Fruit fly (Drosophila melanogaster) whole organism, embryonic: Measurements from ENCODE around the gene CG16985.

ENCODE experiments used
- Abd-B ChIP-seq: fragments of 200-800 bp; sonication (Bioruptor generic); optimal IDR thresholded peaks from 2 replicates; lab custom pipeline; 2018; ENCODE audit warnings: missing biosample characterization, mild to moderate bottlenecking, missing genetic modification characterization, moderate library complexity
- Adf1 ChIP-seq: fragments of 200-800 bp; sonication (Bioruptor generic); IDR thresholded peaks from 2 replicates; pipeline ENCODE4 v1.3.6; 2022; ENCODE audit warnings: missing biosample characterization, missing genetic modification characterization
- B-H1 ChIP-seq: fragments of 200-800 bp; sonication (Bioruptor generic); IDR thresholded peaks from 3 replicates; pipeline ENCODE4 v1.3.6; 2022; ENCODE audit warnings: missing biosample characterization, missing genetic modification characterization
- CG1024 ChIP-seq: fragments of 200-800 bp; sonication (Bioruptor generic); IDR thresholded peaks from 2 replicates; pipeline ENCODE4 v1.3.6; 2022; ENCODE audit warnings: missing biosample characterization, missing genetic modification characterization
- CG12155 ChIP-seq: fragments of 200-800 bp; sonication (Bioruptor generic); optimal IDR thresholded peaks from 3 replicates; lab custom pipeline; 2016; ENCODE audit warnings: missing biosample characterization, missing genetic modification characterization
- CG1233 ChIP-seq: fragments of 200-800 bp; sonication (Bioruptor generic); optimal IDR thresholded peaks from 4 replicates; lab custom pipeline; 2018; ENCODE audit warnings: missing biosample characterization, mild to moderate bottlenecking, missing genetic modification characterization
- CG12391 ChIP-seq: fragments of 200-800 bp; sonication (Bioruptor generic); optimal IDR thresholded peaks from 3 replicates; lab custom pipeline; 2018; ENCODE audit warnings: missing biosample characterization, mild to moderate bottlenecking, missing genetic modification characterization, moderate library complexity
- CG12942 ChIP-seq: fragments of 200-800 bp; sonication (Bioruptor generic); optimal IDR thresholded peaks from 3 replicates; lab custom pipeline; 2016; ENCODE audit warnings: missing biosample characterization, missing genetic modification characterization
- CG14860 ChIP-seq: fragments of 200-800 bp; sonication (Bioruptor generic); IDR thresholded peaks from 3 replicates; pipeline ENCODE4 v1.3.6; 2022; ENCODE audit warnings: missing biosample characterization, missing genetic modification characterization; ENCODE audit not compliant: partially characterized antibody
- CG14965 ChIP-seq: fragments of 200-800 bp; sonication (Bioruptor generic); optimal IDR thresholded peaks from 2 replicates; lab custom pipeline; 2016; ENCODE audit warnings: missing biosample characterization, missing genetic modification characterization, borderline replicate concordance
- CG15696 ChIP-seq: fragments of 200-800 bp; sonication (Bioruptor generic); optimal IDR thresholded peaks from 2 replicates; lab custom pipeline; 2019; ENCODE audit warnings: missing biosample characterization, mild to moderate bottlenecking, missing genetic modification characterization, moderate library complexity
- CG16815 ChIP-seq: fragments of 200-800 bp; sonication (Bioruptor generic); optimal IDR thresholded peaks from 3 replicates; lab custom pipeline; 2017; ENCODE audit warnings: missing biosample characterization, mild to moderate bottlenecking, missing genetic modification characterization
- CG2120 ChIP-seq: fragments of 200-800 bp; sonication (Bioruptor generic); optimal IDR thresholded peaks from 3 replicates; lab custom pipeline; 2016; ENCODE audit warnings: missing biosample characterization, missing genetic modification characterization
- CG32767 ChIP-seq: fragments of 200-800 bp; sonication (Bioruptor generic); IDR thresholded peaks from 2 replicates; pipeline ENCODE4 v1.3.6; 2022; ENCODE audit warnings: missing biosample characterization, missing genetic modification characterization
- CG4404 ChIP-seq: fragments of 200-800 bp; sonication (Bioruptor generic); IDR thresholded peaks from 2 replicates; pipeline ENCODE4 v1.3.6; 2022; ENCODE audit warnings: missing biosample characterization, missing genetic modification characterization
- CG5180 ChIP-seq: fragments of 200-800 bp; sonication (Bioruptor generic); optimal IDR thresholded peaks from 3 replicates; lab custom pipeline; 2017; ENCODE audit warnings: missing biosample characterization, missing genetic modification characterization, mild to moderate bottlenecking, moderate library complexity, missing genetic modification reagents
- CG9797 ChIP-seq: fragments of 200-800 bp; sonication (Bioruptor generic); optimal IDR thresholded peaks from 3 replicates; lab custom pipeline; 2018; ENCODE audit warnings: missing biosample characterization, mild to moderate bottlenecking, missing genetic modification characterization
- Deaf1 ChIP-seq: fragments of 200-800 bp; optimal IDR thresholded peaks from 3 replicates; lab custom pipeline; 2019; ENCODE audit warnings: missing biosample characterization, mild to moderate bottlenecking, missing genetic modification characterization, moderate library complexity
- E2f2 ChIP-seq: fragments of 200-800 bp; sonication (Bioruptor generic); IDR thresholded peaks from 2 replicates; pipeline ENCODE4 v1.3.6; 2022; ENCODE audit warnings: missing biosample characterization, missing genetic modification characterization
- Eip74EF ChIP-seq, 2 experiments: fragments of 200-800 bp in 1 of 2; fragments of >200 bp in 1 of 2; sonication (Bioruptor generic) in 1 of 2; optimal IDR thresholded peaks; 2 replicates each; lab custom pipeline; 2017 to 2019; ENCODE audit warnings: missing biosample characterization in 2 of 2, missing genetic modification characterization in 2 of 2, mild to moderate bottlenecking in 1 of 2, moderate library complexity in 1 of 2
- GATAe ChIP-seq: fragments of 200-800 bp; sonication (Bioruptor generic); conservative IDR thresholded peaks from 2 replicates; pipeline ENCODE4 v1.3.6; 2022; ENCODE audit warnings: missing biosample characterization, missing genetic modification characterization
- Lim3 ChIP-seq: fragments of 200-800 bp; sonication (Bioruptor generic); IDR thresholded peaks from 2 replicates; pipeline ENCODE4 v1.3.6; 2022; ENCODE audit warnings: missing biosample characterization, missing genetic modification characterization
- Max ChIP-seq: fragments of 200-800 bp; sonication (Bioruptor generic); optimal IDR thresholded peaks from 2 replicates; lab custom pipeline; 2016; ENCODE audit warnings: missing biosample characterization, mild to moderate bottlenecking, missing genetic modification characterization
- Myb ChIP-seq: fragments of 200-800 bp; sonication (Bioruptor generic); optimal IDR thresholded peaks from 2 replicates; lab custom pipeline; 2016; ENCODE audit warnings: missing biosample characterization, missing genetic modification characterization
- NK7.1 ChIP-seq: fragments of 200-800 bp; sonication (Bioruptor generic); optimal IDR thresholded peaks from 3 replicates; lab custom pipeline; 2016; ENCODE audit warnings: missing biosample characterization, missing genetic modification characterization
- NfI ChIP-seq: fragments of 200-800 bp; sonication (Bioruptor generic); optimal IDR thresholded peaks from 3 replicates; lab custom pipeline; 2018; ENCODE audit warnings: missing biosample characterization, mild to moderate bottlenecking, missing genetic modification characterization, moderate library complexity
- Oaz ChIP-seq: fragments of 200-800 bp; sonication (Bioruptor generic); IDR thresholded peaks from 2 replicates; pipeline ENCODE4 v1.3.6; 2022; ENCODE audit warnings: missing biosample characterization, missing genetic modification characterization
- Stat92E ChIP-seq, 3 experiments: fragments of >200 bp in 2 of 3; fragments of 200-800 bp in 1 of 3; sonication (Bioruptor generic) in 1 of 3; optimal IDR thresholded peaks; 2 replicates each; lab custom pipeline; 2017 to 2019; ENCODE audit warnings: missing biosample characterization in 3 of 3, missing genetic modification characterization in 3 of 3, mild to moderate bottlenecking in 1 of 3, moderate library complexity in 1 of 3
- Xrp1 ChIP-seq: fragments of 200-800 bp; sonication (Bioruptor generic); IDR thresholded peaks from 2 replicates; pipeline ENCODE4 v1.3.6; 2022; ENCODE audit warnings: missing biosample characterization, missing genetic modification characterization
- cas ChIP-seq: fragments of 200-800 bp; sonication (Bioruptor generic); IDR thresholded peaks from 2 replicates; pipeline ENCODE4 v1.3.6; 2022; ENCODE audit warnings: missing biosample characterization, missing genetic modification characterization
- cg ChIP-seq: fragments of 200-800 bp; sonication (Bioruptor generic); optimal IDR thresholded peaks from 3 replicates; lab custom pipeline; 2019; ENCODE audit warnings: missing biosample characterization, mild to moderate bottlenecking, missing genetic modification characterization, moderate library complexity
- ci ChIP-seq: fragments of 200-800 bp; sonication (Bioruptor generic); IDR thresholded peaks from 3 replicates; pipeline ENCODE4 v1.3.6; 2022; ENCODE audit warnings: missing biosample characterization, missing genetic modification characterization
- crol ChIP-seq: fragments of 200-800 bp; sonication (Bioruptor generic); IDR thresholded peaks from 2 replicates; pipeline ENCODE4 v1.3.6; 2022; ENCODE audit warnings: missing biosample characterization, missing genetic modification characterization
- dm ChIP-seq: fragments of 200-800 bp; sonication (Bioruptor generic); optimal IDR thresholded peaks from 3 replicates; lab custom pipeline; 2016; ENCODE audit warnings: missing biosample characterization, missing genetic modification characterization
- fd64A ChIP-seq: fragments of 200-800 bp; sonication (Bioruptor generic); optimal IDR thresholded peaks from 3 replicates; lab custom pipeline; 2018; ENCODE audit warnings: missing biosample characterization, mild to moderate bottlenecking, missing genetic modification characterization
- grau ChIP-seq: fragments of 200-800 bp; optimal IDR thresholded peaks from 3 replicates; lab custom pipeline; 2019; ENCODE audit warnings: missing biosample characterization, mild to moderate bottlenecking, missing genetic modification characterization, moderate library complexity
- her ChIP-seq: fragments of 200-800 bp; sonication (Bioruptor generic); optimal IDR thresholded peaks from 2 replicates; lab custom pipeline; 2016; ENCODE audit warnings: missing biosample characterization, missing genetic modification characterization
- klu ChIP-seq: fragments of 200-800 bp; sonication (Bioruptor generic); IDR thresholded peaks from 2 replicates; pipeline ENCODE4 v1.3.6; 2022; ENCODE audit warnings: missing biosample characterization, missing genetic modification characterization
- kni ChIP-seq: fragments of 200-800 bp; sonication (Bioruptor generic); optimal IDR thresholded peaks from 3 replicates; lab custom pipeline; 2017; ENCODE audit warnings: mild to moderate bottlenecking, missing biosample characterization, missing genetic modification reagents, missing genetic modification characterization
- odd ChIP-seq: fragments of 200-800 bp; sonication (Bioruptor generic); optimal IDR thresholded peaks from 2 replicates; lab custom pipeline; 2017; ENCODE audit warnings: missing biosample characterization, mild to moderate bottlenecking, missing genetic modification characterization
- pan ChIP-seq, 4 experiments: fragments of >200 bp in 3 of 4; fragments of 200-800 bp in 1 of 4; sonication (Bioruptor generic) in 1 of 4; optimal IDR thresholded peaks in 3 of 4; IDR thresholded peaks in 1 of 4; 2 replicates each; pipeline versions ENCODE4 v1.3.6 to Lab custom; 2017 to 2022; ENCODE audit warnings: missing biosample characterization in 2 of 4, missing genetic modification characterization in 2 of 4, mixed read lengths in 1 of 4
- pros ChIP-seq: fragments of 200-800 bp; sonication (Bioruptor generic); optimal IDR thresholded peaks from 3 replicates; lab custom pipeline; 2019; ENCODE audit warnings: missing biosample characterization, mild to moderate bottlenecking, missing genetic modification characterization, moderate library complexity
- ranshi ChIP-seq: fragments of 200-800 bp; sonication (Bioruptor generic); IDR thresholded peaks from 2 replicates; pipeline ENCODE4 v1.3.6; 2022; ENCODE audit warnings: missing biosample characterization, missing genetic modification characterization
- seq ChIP-seq: fragments of 200-800 bp; sonication (Bioruptor generic); IDR thresholded peaks from 2 replicates; pipeline ENCODE4 v1.3.6; 2022; ENCODE audit warnings: missing biosample characterization, missing genetic modification characterization
- shn ChIP-seq: fragments of 200-800 bp; sonication (Bioruptor generic); optimal IDR thresholded peaks from 3 replicates; lab custom pipeline; 2016; ENCODE audit warnings: missing biosample characterization, missing genetic modification characterization
- sim ChIP-seq: fragments of 200-800 bp; sonication (Bioruptor generic); IDR thresholded peaks from 2 replicates; pipeline ENCODE4 v1.3.6; 2022; ENCODE audit warnings: missing biosample characterization, missing genetic modification characterization
- ssp ChIP-seq: fragments of 200-800 bp; sonication (Bioruptor generic); IDR thresholded peaks from 2 replicates; pipeline ENCODE4 v1.3.6; 2022; ENCODE audit warnings: missing biosample characterization, missing genetic modification characterization
- ttk ChIP-seq: fragments of 200-800 bp; sonication (Bioruptor generic); IDR thresholded peaks from 2 replicates; pipeline ENCODE4 v2.1.2; 2022; ENCODE audit warnings: missing biosample characterization, missing genetic modification characterization
- twi ChIP-seq: fragments of 200-800 bp; optimal IDR thresholded peaks from 2 replicates; lab custom pipeline; 2019; ENCODE audit warnings: missing biosample characterization, mild to moderate bottlenecking, missing genetic modification characterization, moderate library complexity
- unpg ChIP-seq: fragments of 200-800 bp; sonication (Bioruptor generic); optimal IDR thresholded peaks from 3 replicates; lab custom pipeline; 2018; ENCODE audit warnings: missing biosample characterization, mild to moderate bottlenecking, missing genetic modification characterization, moderate library complexity

Gene CG16985

DNA sequence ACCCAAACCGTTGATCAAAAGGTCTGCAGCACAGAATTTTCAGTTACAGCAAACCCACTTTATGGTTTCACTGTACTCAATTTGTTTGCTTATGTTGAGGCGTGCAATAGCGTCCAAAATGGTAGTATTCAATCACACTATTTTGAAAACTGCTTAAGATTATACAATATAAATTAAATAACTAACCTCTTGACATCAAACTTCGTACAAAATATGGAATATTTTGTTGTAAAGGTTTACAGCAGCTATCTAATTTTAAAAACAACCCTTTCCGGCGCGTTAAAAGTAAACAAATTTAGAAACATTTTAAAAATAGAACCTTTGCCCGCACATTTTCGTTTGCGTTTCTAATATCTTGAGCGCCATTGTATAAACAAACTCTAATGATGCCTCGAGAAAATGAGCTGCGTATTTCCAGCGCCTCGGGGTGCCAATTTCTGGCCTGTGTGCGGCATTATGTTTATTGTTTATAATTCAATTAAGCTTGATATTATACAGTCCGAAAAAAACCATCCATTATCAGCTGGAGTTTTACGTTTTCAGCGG is 8.3 kb upstream of the CG16985 start:
- TF ChIP-seq pros (GFP tag; lab: Kevin White, UChicago) (peak; percentile 19), Max (no peak), ssp (no peak), kni (GFP tag; lab: Kevin White, UChicago) (no peak), ci (GFP tag; lab: Robert Waterston, UW) (peak; percentile 37; the same call in 2 of the 3 replicates), seq (GFP tag; lab: Robert Waterston, UW) (peak; percentile 7; the same call in 1 of the 2 replicates), CG1024 (GFP tag; lab: Robert Waterston, UW) (no peak), CG12391 (tag; lab: Kevin White, UChicago) (peak; percentile 2), Oaz (GFP tag; lab: Robert Waterston, UW) (no peak), Abd-B (no peak), NfI (GFP tag; lab: Kevin White, UChicago) (peak; percentile 11), crol (GFP tag; lab: Robert Waterston, UW) (no peak), odd (GFP tag; lab: Kevin White, UChicago) (peak; percentile 20), B-H1 (GFP tag; lab: Robert Waterston, UW) (0 out of 3 replicates have a peak, but pooled peaks have one; percentile 17), CG16815 (GFP tag; lab: Kevin White, UChicago) (no peak), CG1233 (GFP tag; lab: Kevin White, UChicago) (no peak), E2f2 (GFP tag; lab: Robert Waterston, UW) (no peak), CG12155 (GFP tag; lab: Kevin White, UChicago) (no peak), fd64A (GFP tag; lab: Kevin White, UChicago) (peak; percentile 49), Xrp1 (GFP tag; lab: Robert Waterston, UW) (peak; percentile 22), GATAe (GFP tag; lab: Robert Waterston, UW) (no peak), unpg (peak; percentile 34), ttk (GFP tag; lab: Robert Waterston, UW) (no peak), CG12942 (GFP tag; lab: Kevin White, UChicago) (no peak), CG5180 (GFP tag; lab: Kevin White, UChicago) (no peak), Deaf1 (tag; lab: Kevin White, UChicago) (no peak), NK7.1 (no peak), shn (GFP tag; lab: Kevin White, UChicago) (no peak), Eip74EF (GFP tag; optimal IDR thresholded peaks at IDR 0.05; lab: Kevin White, UChicago) (no peak), pan (optimal IDR thresholded peaks at IDR 0.05; lab: Kevin White, UChicago) (no peak), pan (GFP tag; optimal IDR thresholded peaks at IDR 0.05 in 1 of 2, IDR thresholded peaks at IDR 0.05 in 1 of 2) (peak in 1 of 2 experiments; percentile 8), Adf1 (GFP tag; lab: Robert Waterston, UW) (no peak), ranshi (no peak), CG32767 (GFP tag; lab: Robert Waterston, UW) (no peak), CG14860 (GFP tag; lab: Robert Waterston, UW) (no peak), cas (GFP tag; lab: Robert Waterston, UW) (no peak), CG2120 (GFP tag; lab: Kevin White, UChicago) (peak; percentile 4), CG15696 (tag; lab: Kevin White, UChicago) (no peak), her (no peak), CG4404 (GFP tag; lab: Robert Waterston, UW) (0 out of 2 replicates have a peak, but pooled peaks have one; percentile 13), twi (no peak), cg (no peak), klu (GFP tag; lab: Robert Waterston, UW) (no peak), Myb (GFP tag; lab: Kevin White, UChicago) (peak; percentile 4), CG14965 (GFP tag; lab: Kevin White, UChicago) (no peak), Lim3 (GFP tag; lab: Robert Waterston, UW) (no peak), sim (GFP tag; lab: Robert Waterston, UW) (no peak), Stat92E (GFP tag; optimal IDR thresholded peaks at IDR 0.05; lab: Kevin White, UChicago) (peak in 1 of 3 experiments; percentile 84), grau (tag; lab: Kevin White, UChicago) (peak; percentile 93), CG9797 (no peak), dm (GFP tag; lab: Kevin White, UChicago) (no peak)
